Worm (Caenorhabditis elegans): Measurements from ENCODE around the gene dnj-25.

DNA sequence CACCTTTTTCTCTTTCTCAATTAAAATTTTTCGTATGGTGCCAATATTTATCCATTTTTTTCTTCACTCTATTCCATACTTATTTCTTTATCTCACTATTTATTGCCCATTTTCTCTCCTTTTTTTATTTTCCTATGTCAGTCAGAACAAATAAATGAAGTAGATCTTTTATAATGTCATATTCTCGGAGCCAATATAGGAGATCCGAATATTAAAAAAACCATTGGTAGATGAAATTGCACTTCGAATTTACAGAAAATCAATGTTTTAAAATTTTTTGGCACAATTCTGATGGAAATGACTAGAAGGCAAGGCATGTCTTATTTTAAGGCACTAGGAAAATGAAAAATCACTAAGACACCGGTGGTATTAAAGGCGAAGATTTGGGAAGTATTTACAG is 46.5 kb upstream of the dnj-25 start:
- no peak for TF ChIP-seq ceh-82 (tag; optimal IDR thresholded peaks at IDR 0.05)
- TF ChIP-seq nhr-28 (tag; optimal IDR thresholded peaks at IDR 0.05), result no peak
- no peak for TF ChIP-seq duxl-1 (tag; optimal IDR thresholded peaks at IDR 0.05; ENCODE audit: poor library complexity)
- TF ChIP-seq ces-1 (GFP tag; optimal IDR thresholded peaks at IDR 0.05), result no peak

All from whole organism, L4 larva.